Fruit fly (Drosophila melanogaster) whole organism, embryonic: ENCODE measurements around the gene Tsen34.

ENCODE experiments used
- BtbVII ChIP-seq: fragments of 200-800 bp; sonication (Bioruptor generic); optimal IDR thresholded peaks from 3 replicates; lab custom pipeline; 2017; ENCODE audit warnings: missing biosample characterization, mild to moderate bottlenecking, missing genetic modification characterization
- Bteb2 ChIP-seq: fragments of 200-800 bp; sonication (Bioruptor generic); optimal IDR thresholded peaks from 2 replicates; lab custom pipeline; 2016; ENCODE audit warnings: missing biosample characterization, missing genetic modification characterization
- CG10267 ChIP-seq: fragments of 200-800 bp; sonication (Bioruptor generic); optimal IDR thresholded peaks from 2 replicates; lab custom pipeline; 2018; ENCODE audit warnings: missing biosample characterization, mild to moderate bottlenecking, missing genetic modification characterization, moderate library complexity
- CG10462 ChIP-seq: fragments of 200-800 bp; sonication (Bioruptor generic); optimal IDR thresholded peaks from 2 replicates; lab custom pipeline; 2016; ENCODE audit warnings: missing biosample characterization, missing genetic modification characterization
- CG10565 ChIP-seq: fragments of 200-800 bp; sonication (Bioruptor generic); optimal IDR thresholded peaks from 3 replicates; lab custom pipeline; 2016; ENCODE audit warnings: missing biosample characterization, mild to moderate bottlenecking, missing genetic modification characterization
- CG10654 ChIP-seq: fragments of 200-800 bp; sonication (Bioruptor generic); optimal IDR thresholded peaks from 2 replicates; lab custom pipeline; 2016; ENCODE audit warnings: missing biosample characterization, missing genetic modification characterization
- CG11696 ChIP-seq: fragments of 200-800 bp; sonication (Bioruptor generic); IDR thresholded peaks from 2 replicates; pipeline ENCODE4 v1.3.6; 2022; ENCODE audit warnings: missing biosample characterization, missing genetic modification characterization
- CG12744 ChIP-seq: fragments of 200-800 bp; sonication (Bioruptor generic); optimal IDR thresholded peaks from 2 replicates; lab custom pipeline; 2016; ENCODE audit warnings: missing biosample characterization, missing genetic modification characterization
- CG13894 ChIP-seq: fragments of 200-800 bp; sonication (Bioruptor generic); optimal IDR thresholded peaks from 3 replicates; lab custom pipeline; 2018; ENCODE audit warnings: missing biosample characterization, mild to moderate bottlenecking, missing genetic modification characterization, moderate library complexity
- CG16779 ChIP-seq: fragments of 200-800 bp; sonication (Bioruptor generic); IDR thresholded peaks from 2 replicates; pipeline ENCODE4 v1.3.6; 2022; ENCODE audit warnings: missing biosample characterization, missing genetic modification characterization
- CG16815 ChIP-seq: fragments of 200-800 bp; sonication (Bioruptor generic); optimal IDR thresholded peaks from 3 replicates; lab custom pipeline; 2017; ENCODE audit warnings: missing biosample characterization, mild to moderate bottlenecking, missing genetic modification characterization
- CG3281 ChIP-seq: fragments of 200-800 bp; sonication (Bioruptor generic); optimal IDR thresholded peaks from 3 replicates; lab custom pipeline; 2017; ENCODE audit warnings: missing biosample characterization, mild to moderate bottlenecking, missing genetic modification characterization
- CG6254 ChIP-seq: fragments of 200-800 bp; sonication (Bioruptor generic); optimal IDR thresholded peaks from 3 replicates; lab custom pipeline; 2017; ENCODE audit warnings: mild to moderate bottlenecking, missing biosample characterization, missing genetic modification reagents, missing genetic modification characterization
- CG6272 ChIP-seq: fragments of 200-800 bp; sonication (Bioruptor generic); IDR thresholded peaks from 2 replicates; pipeline ENCODE4 v1.3.6; 2022; ENCODE audit warnings: missing biosample characterization, missing genetic modification characterization
- CG6791 ChIP-seq: fragments of 200-800 bp; sonication (Bioruptor generic); IDR thresholded peaks from 3 replicates; pipeline ENCODE4 v1.3.6; 2022; ENCODE audit warnings: missing biosample characterization, missing genetic modification characterization; ENCODE audit not compliant: partially characterized antibody
- CG7839 ChIP-seq: fragments of 200-800 bp; sonication (Bioruptor generic); optimal IDR thresholded peaks from 3 replicates; lab custom pipeline; 2018; ENCODE audit warnings: missing biosample characterization, mild to moderate bottlenecking, missing genetic modification characterization, moderate library complexity
- CG7928 ChIP-seq: fragments of 200-800 bp; sonication (Bioruptor generic); optimal IDR thresholded peaks from 2 replicates; lab custom pipeline; 2017; ENCODE audit warnings: missing biosample characterization, mild to moderate bottlenecking, missing genetic modification characterization
- CG8388 ChIP-seq: fragments of 200-800 bp; sonication (Bioruptor generic); optimal IDR thresholded peaks from 2 replicates; lab custom pipeline; 2019; ENCODE audit warnings: missing biosample characterization, mild to moderate bottlenecking, missing genetic modification characterization, moderate library complexity
- CTCF ChIP-seq: fragments of 200-800 bp; sonication (Bioruptor generic); optimal IDR thresholded peaks from 2 replicates; lab custom pipeline; 2017; ENCODE audit warnings: missing biosample characterization, mild to moderate bottlenecking, missing genetic modification characterization, moderate library complexity
- Camta ChIP-seq: fragments of 200-800 bp; sonication (Bioruptor generic); optimal IDR thresholded peaks from 2 replicates; lab custom pipeline; 2016; ENCODE audit warnings: missing biosample characterization, missing genetic modification characterization
- CoRest ChIP-seq: fragments of 200-800 bp; sonication (Bioruptor generic); optimal IDR thresholded peaks from 3 replicates; lab custom pipeline; 2018; ENCODE audit warnings: missing biosample characterization, mild to moderate bottlenecking, missing genetic modification characterization, moderate library complexity
- D ChIP-seq, 2 experiments: fragments of 200-800 bp in 1 of 2; fragments of >200 bp in 1 of 2; sonication (Bioruptor generic) in 1 of 2; optimal IDR thresholded peaks; 2 replicates in 1 of 2; 3 replicates in 1 of 2; lab custom pipeline; 2017; ENCODE audit warnings: mild to moderate bottlenecking in 1 of 2, missing biosample characterization in 1 of 2, missing genetic modification characterization in 1 of 2, missing genetic modification reagents in 1 of 2
- D19A ChIP-seq: fragments of 200-800 bp; optimal IDR thresholded peaks from 3 replicates; lab custom pipeline; 2019; ENCODE audit warnings: missing biosample characterization, mild to moderate bottlenecking, missing genetic modification characterization, moderate library complexity
- Dad ChIP-seq: fragments of 200-800 bp; sonication (Bioruptor generic); optimal IDR thresholded peaks from 3 replicates; lab custom pipeline; 2016; ENCODE audit warnings: missing biosample characterization, missing genetic modification characterization
- Dek ChIP-seq: fragments of 200-800 bp; sonication (Bioruptor generic); optimal IDR thresholded peaks from 3 replicates; lab custom pipeline; 2019; ENCODE audit warnings: missing biosample characterization, mild to moderate bottlenecking, missing genetic modification characterization, moderate library complexity
- Doc2 ChIP-seq: fragments of 200-800 bp; sonication (Bioruptor generic); IDR thresholded peaks from 2 replicates; pipeline ENCODE4 v1.3.6; 2022; ENCODE audit warnings: missing biosample characterization, missing genetic modification characterization
- Fer3 ChIP-seq: fragments of 200-800 bp; sonication (Bioruptor generic); optimal IDR thresholded peaks from 2 replicates; lab custom pipeline; 2018; ENCODE audit warnings: missing biosample characterization, mild to moderate bottlenecking, missing genetic modification characterization, moderate library complexity
- HHEX ChIP-seq: fragments of 200-800 bp; sonication (Bioruptor generic); optimal IDR thresholded peaks from 3 replicates; lab custom pipeline; 2017; ENCODE audit warnings: missing biosample characterization, mild to moderate bottlenecking, missing genetic modification characterization, missing genetic modification reagents
- HmgD ChIP-seq: fragments of 200-800 bp; sonication (Bioruptor generic); optimal IDR thresholded peaks from 3 replicates; lab custom pipeline; 2016; ENCODE audit warnings: missing biosample characterization, missing genetic modification characterization
- Hr3 ChIP-seq: fragments of 200-800 bp; sonication (Bioruptor generic); optimal IDR thresholded peaks from 3 replicates; lab custom pipeline; 2016; ENCODE audit warnings: missing biosample characterization, missing genetic modification characterization
- Hr39 ChIP-seq: fragments of >200 bp; optimal IDR thresholded peaks from 2 replicates; lab custom pipeline; 2017
- Hsf ChIP-seq: fragments of 200-800 bp; sonication (Bioruptor generic); optimal IDR thresholded peaks from 3 replicates; lab custom pipeline; 2016; ENCODE audit warnings: missing biosample characterization, missing genetic modification characterization
- Lpt ChIP-seq: fragments of >200 bp; optimal IDR thresholded peaks from 2 replicates; lab custom pipeline; 2018; ENCODE audit warnings: missing biosample characterization, missing genetic modification characterization
- Max ChIP-seq: fragments of 200-800 bp; sonication (Bioruptor generic); optimal IDR thresholded peaks from 2 replicates; lab custom pipeline; 2016; ENCODE audit warnings: missing biosample characterization, mild to moderate bottlenecking, missing genetic modification characterization
- Nf-YB ChIP-seq: fragments of 200-800 bp; sonication (Bioruptor generic); optimal IDR thresholded peaks from 3 replicates; lab custom pipeline; 2019; ENCODE audit warnings: missing biosample characterization, mild to moderate bottlenecking, missing genetic modification characterization, moderate library complexity
- NfI ChIP-seq: fragments of 200-800 bp; sonication (Bioruptor generic); optimal IDR thresholded peaks from 3 replicates; lab custom pipeline; 2018; ENCODE audit warnings: missing biosample characterization, mild to moderate bottlenecking, missing genetic modification characterization, moderate library complexity
- Opbp ChIP-seq: fragments of 200-800 bp; sonication (Bioruptor generic); IDR thresholded peaks from 3 replicates; pipeline ENCODE4 v1.3.6; 2022; ENCODE audit warnings: missing biosample characterization, missing genetic modification characterization; ENCODE audit not compliant: partially characterized antibody
- Taf1 ChIP-seq: fragments of 200-800 bp; sonication (Bioruptor generic); IDR thresholded peaks from 2 replicates; pipeline ENCODE4 v1.3.6; 2022; ENCODE audit warnings: missing biosample characterization, missing genetic modification characterization
- Tbp ChIP-seq: fragments of >200 bp; optimal IDR thresholded peaks from 2 replicates; lab custom pipeline; 2018; ENCODE audit warnings: missing biosample characterization, missing genetic modification characterization
- cwo ChIP-seq: fragments of 200-800 bp; sonication (Bioruptor generic); optimal IDR thresholded peaks from 3 replicates; lab custom pipeline; 2017; ENCODE audit warnings: missing biosample characterization, missing genetic modification characterization, mild to moderate bottlenecking, moderate library complexity, missing genetic modification reagents
- dpn ChIP-seq, 2 experiments: fragments of 200-800 bp; sonication (Bioruptor generic); optimal IDR thresholded peaks; 3 replicates each; lab custom pipeline; 2016; ENCODE audit warnings: missing biosample characterization in 2 of 2, missing genetic modification characterization in 2 of 2
- esg ChIP-seq: fragments of 200-800 bp; sonication (Bioruptor generic); conservative IDR thresholded peaks from 2 replicates; pipeline ENCODE4 v1.3.6; 2022; ENCODE audit warnings: missing biosample characterization, missing genetic modification characterization
- exex ChIP-seq: fragments of 200-800 bp; sonication (Bioruptor generic); optimal IDR thresholded peaks from 4 replicates; lab custom pipeline; 2018; ENCODE audit warnings: missing biosample characterization, mild to moderate bottlenecking, missing genetic modification characterization, moderate library complexity
- hth ChIP-seq: fragments of >200 bp; optimal IDR thresholded peaks from 2 replicates; lab custom pipeline; 2017; ENCODE audit warnings: inconsistent platforms
- oc ChIP-seq: fragments of 200-800 bp; sonication (Bioruptor generic); optimal IDR thresholded peaks from 2 replicates; lab custom pipeline; 2018; ENCODE audit warnings: missing biosample characterization, mild to moderate bottlenecking, missing genetic modification characterization, moderate library complexity
- pfk ChIP-seq: fragments of 200-800 bp; sonication (Bioruptor generic); optimal IDR thresholded peaks from 2 replicates; lab custom pipeline; 2018; ENCODE audit warnings: missing biosample characterization, mild to moderate bottlenecking, missing genetic modification characterization, moderate library complexity
- psq ChIP-seq: fragments of 200-800 bp; sonication (Bioruptor generic); optimal IDR thresholded peaks from 2 replicates; lab custom pipeline; 2017; ENCODE audit warnings: missing biosample characterization, missing genetic modification characterization
- run ChIP-seq: fragments of 200-800 bp; sonication (Bioruptor generic); optimal IDR thresholded peaks from 3 replicates; lab custom pipeline; 2018; ENCODE audit warnings: missing biosample characterization, mild to moderate bottlenecking, missing genetic modification characterization
- ssp ChIP-seq: fragments of 200-800 bp; sonication (Bioruptor generic); IDR thresholded peaks from 2 replicates; pipeline ENCODE4 v1.3.6; 2022; ENCODE audit warnings: missing biosample characterization, missing genetic modification characterization
- sug ChIP-seq: fragments of 200-800 bp; optimal IDR thresholded peaks from 2 replicates; lab custom pipeline; 2019; ENCODE audit warnings: missing biosample characterization, mild to moderate bottlenecking, missing genetic modification characterization, moderate library complexity

The Tsen34 gene

dm6 chr3L:14786230-14786850, 24.7 kb upstream of the Tsen34 start, which contains the start of the genes bmm and Tdrd3 (continued):
- TF ChIP-seq ssp (GFP tag; lab: Robert Waterston, UW) (peak; percentile 67), CG12744 (GFP tag; lab: Kevin White, UChicago) (no peak), CG10654 (GFP tag; lab: Kevin White, UChicago) (peak; percentile 82), sug (tag; lab: Kevin White, UChicago) (peak; percentile 90), CG10462 (GFP tag; lab: Kevin White, UChicago) (peak; percentile 64), Tbp (GFP tag; lab: Kevin White, UChicago) (no peak), CG13894 (tag; lab: Kevin White, UChicago) (peak; percentile 88), CG11696 (GFP tag; lab: Robert Waterston, UW) (no peak), CG6272 (GFP tag; lab: Robert Waterston, UW) (peak; percentile 88), Bteb2 (GFP tag; lab: Kevin White, UChicago) (peak; percentile 53), Fer3 (tag; lab: Kevin White, UChicago) (peak; percentile 80), pfk (no peak), dpn (GFP tag; optimal IDR thresholded peaks at IDR 0.05; lab: Kevin White, UChicago) (peak; percentile 63 to 85), Lpt (GFP tag; lab: Kevin White, UChicago) (no peak), Hr39 (lab: Kevin White, UChicago) (no peak), Max (GFP tag; lab: Kevin White, UChicago) (peak; percentile 39), D (optimal IDR thresholded peaks at IDR 0.05; lab: Kevin White, UChicago) (no peak), D (GFP tag; optimal IDR thresholded peaks at IDR 0.05; lab: Kevin White, UChicago) (peak; percentile 32), CG16815 (GFP tag; lab: Kevin White, UChicago) (peak; percentile 78), CG16779 (GFP tag; lab: Robert Waterston, UW) (peak; percentile 15; the same call in 1 of the 2 replicates), CG3281 (GFP tag; lab: Kevin White, UChicago) (peak; percentile 79), Dek (peak; percentile 85), Hsf (GFP tag; lab: Kevin White, UChicago) (peak; percentile 66), CoRest (tag; lab: Kevin White, UChicago) (peak; percentile 95), CG6791 (GFP tag; lab: Robert Waterston, UW) (peak; percentile 79), Opbp (peak; percentile 89), BtbVII (no peak), NfI (peak; percentile 83), esg (GFP tag; lab: Robert Waterston, UW) (peak; percentile 81), HHEX (peak; percentile 61), CG7928 (GFP tag; lab: Kevin White, UChicago) (no peak), cwo (peak; percentile 69), Doc2 (no peak), Camta (GFP tag; lab: Kevin White, UChicago) (no peak), Hr3 (peak; percentile 89), CG8388 (GFP tag; lab: Kevin White, UChicago) (peak; percentile 70), D19A (peak; percentile 62), hth (lab: Kevin White, UChicago) (no peak), CG10267 (tag; lab: Kevin White, UChicago) (peak; percentile 88), oc (peak; percentile 51), run (peak; percentile 10), HmgD (GFP tag; lab: Kevin White, UChicago) (no peak), Nf-YB (GFP tag; lab: Kevin White, UChicago) (peak; percentile 70), exex (tag; lab: Kevin White, UChicago) (peak; percentile 70), CG6254 (GFP tag; lab: Kevin White, UChicago) (peak; percentile 37), CG10565 (GFP tag; lab: Kevin White, UChicago) (no peak), CTCF (no peak), Dad (GFP tag; lab: Kevin White, UChicago) (no peak), psq (GFP tag; lab: Kevin White, UChicago) (peak; percentile 33), CG7839 (tag; lab: Kevin White, UChicago) (peak; percentile 84), Taf1 (peak; percentile 55; the same call in 1 of the 2 replicates)
